Fruit fly (Drosophila melanogaster) whole organism, embryonic: Measurements from ENCODE around the gene CG4313.

Experiments used
- BEAF-32 ChIP-seq: fragments of 200-800 bp; sonication (Bioruptor generic); optimal IDR thresholded peaks from 3 replicates; lab custom pipeline; 2017; ENCODE audit warnings: missing biosample characterization, missing genetic modification characterization, mild to moderate bottlenecking, moderate library complexity, missing genetic modification reagents
- CG13287 ChIP-seq: fragments of 200-800 bp; sonication (Bioruptor generic); IDR thresholded peaks from 2 replicates; pipeline ENCODE4 v1.3.6; 2022; ENCODE audit warnings: missing biosample characterization, missing genetic modification characterization; ENCODE audit not compliant: partially characterized antibody
- CG13424 ChIP-seq: fragments of 200-800 bp; sonication (Bioruptor generic); optimal IDR thresholded peaks from 2 replicates; lab custom pipeline; 2019; ENCODE audit warnings: missing biosample characterization, mild to moderate bottlenecking, missing genetic modification characterization, moderate library complexity
- CG18011 ChIP-seq: fragments of 200-800 bp; sonication (Bioruptor generic); optimal IDR thresholded peaks from 2 replicates; lab custom pipeline; 2017; ENCODE audit warnings: missing biosample characterization, missing genetic modification characterization, mild to moderate bottlenecking, moderate library complexity, missing genotype
- CG31441 ChIP-seq: fragments of 200-800 bp; sonication (Bioruptor generic); IDR thresholded peaks from 2 replicates; pipeline ENCODE4 v1.3.6; 2022; ENCODE audit warnings: missing biosample characterization, missing genetic modification characterization
- CG4424 ChIP-seq: fragments of 200-800 bp; sonication (Bioruptor generic); optimal IDR thresholded peaks from 3 replicates; lab custom pipeline; 2016; ENCODE audit warnings: missing biosample characterization, missing genetic modification characterization
- CG6689 ChIP-seq: fragments of 200-800 bp; sonication (Bioruptor generic); IDR thresholded peaks from 2 replicates; pipeline ENCODE4 v1.3.6; 2022; ENCODE audit warnings: missing biosample characterization, missing genetic modification characterization
- CG7839 ChIP-seq: fragments of 200-800 bp; sonication (Bioruptor generic); optimal IDR thresholded peaks from 3 replicates; lab custom pipeline; 2018; ENCODE audit warnings: missing biosample characterization, mild to moderate bottlenecking, missing genetic modification characterization, moderate library complexity
- CG9876 ChIP-seq: fragments of 200-800 bp; sonication (Bioruptor generic); optimal IDR thresholded peaks from 2 replicates; lab custom pipeline; 2016; ENCODE audit warnings: missing biosample characterization, missing genetic modification characterization
- CkIIα-i1 ChIP-seq: fragments of 200-800 bp; sonication (Bioruptor generic); IDR thresholded peaks from 2 replicates; pipeline ENCODE4 v1.3.6; 2022; ENCODE audit warnings: missing biosample characterization, missing genetic modification characterization
- CoRest ChIP-seq: fragments of 200-800 bp; sonication (Bioruptor generic); optimal IDR thresholded peaks from 3 replicates; lab custom pipeline; 2018; ENCODE audit warnings: missing biosample characterization, mild to moderate bottlenecking, missing genetic modification characterization, moderate library complexity
- Dp ChIP-seq: fragments of 200-800 bp; sonication (Bioruptor generic); optimal IDR thresholded peaks from 2 replicates; lab custom pipeline; 2018; ENCODE audit warnings: missing biosample characterization, mild to moderate bottlenecking, missing genetic modification characterization, moderate library complexity
- E2f1 ChIP-seq: fragments of 200-800 bp; sonication (Bioruptor generic); IDR thresholded peaks from 2 replicates; pipeline ENCODE4 v1.3.6; 2022; ENCODE audit warnings: missing biosample characterization, missing genetic modification characterization
- Ets65A ChIP-seq: fragments of 200-800 bp; sonication (Bioruptor generic); peaks from one replicate; lab custom pipeline; 2016; ENCODE audit warnings: missing biosample characterization, missing genetic modification characterization
- Fer2 ChIP-seq: fragments of 200-800 bp; sonication (Bioruptor generic); optimal IDR thresholded peaks from 2 replicates; lab custom pipeline; 2018; ENCODE audit warnings: missing biosample characterization, mild to moderate bottlenecking, missing genetic modification characterization, moderate library complexity
- HHEX ChIP-seq: fragments of 200-800 bp; sonication (Bioruptor generic); optimal IDR thresholded peaks from 3 replicates; lab custom pipeline; 2017; ENCODE audit warnings: missing biosample characterization, mild to moderate bottlenecking, missing genetic modification characterization, missing genetic modification reagents
- Hr51 ChIP-seq, 2 experiments: fragments of 200-800 bp; sonication (Bioruptor generic); optimal IDR thresholded peaks; 2 replicates in 1 of 2; 3 replicates in 1 of 2; lab custom pipeline; 2016 to 2018; ENCODE audit warnings: missing biosample characterization in 2 of 2, missing genetic modification characterization in 2 of 2, mild to moderate bottlenecking in 1 of 2, moderate library complexity in 1 of 2
- Mad ChIP-seq: fragments of 200-800 bp; sonication (Bioruptor generic); optimal IDR thresholded peaks from 2 replicates; lab custom pipeline; 2016; ENCODE audit warnings: missing biosample characterization, missing genetic modification characterization
- Opbp ChIP-seq: fragments of 200-800 bp; sonication (Bioruptor generic); IDR thresholded peaks from 3 replicates; pipeline ENCODE4 v1.3.6; 2022; ENCODE audit warnings: missing biosample characterization, missing genetic modification characterization; ENCODE audit not compliant: partially characterized antibody
- PHDP ChIP-seq: fragments of 200-800 bp; sonication (Bioruptor generic); optimal IDR thresholded peaks from 3 replicates; lab custom pipeline; 2018; ENCODE audit warnings: missing biosample characterization, mild to moderate bottlenecking, missing genetic modification characterization, moderate library complexity
- Rfx ChIP-seq: fragments of 200-800 bp; sonication (Bioruptor generic); IDR thresholded peaks from 2 replicates; pipeline ENCODE4 v1.3.6; 2022; ENCODE audit warnings: missing biosample characterization, missing genetic modification characterization
- Sin3A ChIP-seq: fragments of >200 bp; optimal IDR thresholded peaks from 2 replicates; lab custom pipeline; 2018
- ems ChIP-seq: fragments of 200-800 bp; sonication (Bioruptor generic); optimal IDR thresholded peaks from 3 replicates; lab custom pipeline; 2016; ENCODE audit warnings: missing biosample characterization, missing genetic modification characterization
- eve ChIP-seq, 2 experiments: fragments of >200 bp; optimal IDR thresholded peaks; 2 replicates each; lab custom pipeline; 2017; ENCODE audit warnings: missing biosample characterization in 2 of 2, missing genetic modification characterization in 2 of 2
- gfzf ChIP-seq: fragments of 200-800 bp; sonication (Bioruptor generic); optimal IDR thresholded peaks from 2 replicates; lab custom pipeline; 2016; ENCODE audit warnings: missing biosample characterization, mild to moderate bottlenecking, missing genetic modification characterization, moderate library complexity
- ham ChIP-seq: fragments of 200-800 bp; sonication (Bioruptor generic); IDR thresholded peaks from 2 replicates; pipeline ENCODE4 v1.3.6; 2022; ENCODE audit warnings: missing biosample characterization, missing genetic modification characterization
- hbn ChIP-seq: fragments of 200-800 bp; sonication (Bioruptor generic); IDR thresholded peaks from 2 replicates; pipeline ENCODE4 v1.3.6; 2022; ENCODE audit warnings: missing biosample characterization, missing genetic modification characterization; ENCODE audit not compliant: partially characterized antibody
- inv ChIP-seq: fragments of 200-800 bp; sonication (Bioruptor generic); IDR thresholded peaks from 2 replicates; pipeline ENCODE4 v1.3.6; 2022; ENCODE audit warnings: missing biosample characterization, missing genetic modification characterization; ENCODE audit not compliant: partially characterized antibody
- lab ChIP-seq: fragments of 200-800 bp; sonication (Bioruptor generic); optimal IDR thresholded peaks from 3 replicates; lab custom pipeline; 2017; ENCODE audit warnings: missing biosample characterization, missing genetic modification characterization, mild to moderate bottlenecking, moderate library complexity, missing genetic modification reagents
- mam ChIP-seq: fragments of 200-800 bp; sonication (Bioruptor generic); optimal IDR thresholded peaks from 3 replicates; lab custom pipeline; 2016; ENCODE audit warnings: missing biosample characterization, missing genetic modification characterization
- phol ChIP-seq: fragments of 200-800 bp; sonication (Bioruptor generic); optimal IDR thresholded peaks from 3 replicates; lab custom pipeline; 2018; ENCODE audit warnings: missing biosample characterization, mild to moderate bottlenecking, missing genetic modification characterization, moderate library complexity
- prd ChIP-seq, 3 experiments: fragments of >200 bp in 2 of 3; fragments of 200-800 bp in 1 of 3; sonication (Bioruptor generic) in 1 of 3; optimal IDR thresholded peaks in 2 of 3; IDR thresholded peaks in 1 of 3; 2 replicates in 2 of 3; 3 replicates in 1 of 3; pipeline versions ENCODE4 v1.3.6 to Lab custom; 2017 to 2022; ENCODE audit warnings: missing biosample characterization in 1 of 3, missing genetic modification characterization in 1 of 3
- row ChIP-seq: fragments of 200-800 bp; sonication (Bioruptor generic); IDR thresholded peaks from 3 replicates; pipeline ENCODE4 v1.3.6; 2022; ENCODE audit warnings: missing biosample characterization, missing genetic modification characterization
- unpg ChIP-seq: fragments of 200-800 bp; sonication (Bioruptor generic); optimal IDR thresholded peaks from 3 replicates; lab custom pipeline; 2018; ENCODE audit warnings: missing biosample characterization, mild to moderate bottlenecking, missing genetic modification characterization, moderate library complexity
- wek ChIP-seq: fragments of 200-800 bp; sonication (Bioruptor generic); optimal IDR thresholded peaks from 3 replicates; lab custom pipeline; 2018; ENCODE audit warnings: missing biosample characterization, mild to moderate bottlenecking, missing genetic modification characterization, moderate library complexity
- zfh1 ChIP-seq: fragments of 200-800 bp; sonication (Bioruptor generic); IDR thresholded peaks from 3 replicates; pipeline ENCODE4 v1.3.6; 2022; ENCODE audit warnings: missing biosample characterization, missing genetic modification characterization

Gene CG4313

dm6 chrX:2075846-2076377, 34.2 kb downstream of the CG4313 start, which contains the start of gene CG4045 (continued):
- TF ChIP-seq lab (GFP tag; lab: Kevin White, UChicago) = peak; percentile 1
- no peak for TF ChIP-seq CkIIα-i1
- TF ChIP-seq CG31441 = 0 out of 2 replicates have a peak, but pooled peaks have one; percentile 18
- TF ChIP-seq Mad (GFP tag; lab: Kevin White, UChicago) = no peak
- peak; percentile 39 for TF ChIP-seq CG7839
- TF ChIP-seq ems (GFP tag; lab: Kevin White, UChicago) = no peak
- TF ChIP-seq CG13424 = peak; percentile 17
- TF ChIP-seq Ets65A (GFP tag; lab: Kevin White, UChicago) = no peak
- TF ChIP-seq CG4424 (GFP tag; lab: Kevin White, UChicago) = peak; percentile 18
- TF ChIP-seq phol (tag; lab: Kevin White, UChicago) = peak; percentile 14
- TF ChIP-seq PHDP (tag; lab: Kevin White, UChicago) = no peak
- TF ChIP-seq gfzf (GFP tag; lab: Kevin White, UChicago) = peak; percentile 43
- TF ChIP-seq Opbp (GFP tag; lab: Robert Waterston, UW) = no peak
- peak; percentile 83 for TF ChIP-seq wek (GFP tag; lab: Kevin White, UChicago)
- no peak for TF ChIP-seq mam (GFP tag; lab: Kevin White, UChicago)
- TF ChIP-seq zfh1 = no peak
- peak; percentile 22 for TF ChIP-seq Dp (GFP tag; lab: Kevin White, UChicago)
- TF ChIP-seq CG18011 (GFP tag; lab: Kevin White, UChicago) = no peak
- TF ChIP-seq unpg (GFP tag; lab: Kevin White, UChicago) = peak; percentile 13
- no peak for TF ChIP-seq prd (optimal IDR thresholded peaks at IDR 0.05; lab: Kevin White, UChicago)
- TF ChIP-seq prd (GFP tag; IDR thresholded peaks at IDR 0.05; lab: Robert Waterston, UW) = no peak; the same call in 2 of the 3 replicates
- peak; percentile 2 for TF ChIP-seq CoRest
- TF ChIP-seq Sin3A = no peak
- TF ChIP-seq inv (GFP tag; lab: Robert Waterston, UW) = no peak
- no peak for TF ChIP-seq Rfx
- no peak for TF ChIP-seq E2f1 (GFP tag; lab: Robert Waterston, UW)
- TF ChIP-seq hbn (GFP tag; lab: Robert Waterston, UW) = peak; percentile 47; the same call in 1 of the 2 replicates
- TF ChIP-seq row (GFP tag; lab: Robert Waterston, UW) = peak; percentile 54
- no peak for TF ChIP-seq HHEX (GFP tag; lab: Kevin White, UChicago)
- TF ChIP-seq ham (GFP tag; lab: Robert Waterston, UW) = no peak
- TF ChIP-seq BEAF-32 (GFP tag; lab: Kevin White, UChicago) = peak; percentile 45
- TF ChIP-seq CG13287 (GFP tag; lab: Robert Waterston, UW) = peak; percentile 23
- peak in 1 of 2 experiments; percentile 15 for TF ChIP-seq Hr51 (GFP tag; optimal IDR thresholded peaks at IDR 0.05; lab: Kevin White, UChicago)
- TF ChIP-seq eve (GFP tag; optimal IDR thresholded peaks at IDR 0.05; lab: Kevin White, UChicago) = no peak
- TF ChIP-seq CG6689 (GFP tag; lab: Robert Waterston, UW) = 0 out of 2 replicates have a peak, but pooled peaks have one; percentile 24
- TF ChIP-seq CG9876 (GFP tag; lab: Kevin White, UChicago) = no peak
- TF ChIP-seq Fer2 (tag; lab: Kevin White, UChicago) = no peak
